Fruit fly (Drosophila melanogaster): ENCODE measurements around the gene Lectin-galC1.

Lectin-galC1 gene

DNA sequence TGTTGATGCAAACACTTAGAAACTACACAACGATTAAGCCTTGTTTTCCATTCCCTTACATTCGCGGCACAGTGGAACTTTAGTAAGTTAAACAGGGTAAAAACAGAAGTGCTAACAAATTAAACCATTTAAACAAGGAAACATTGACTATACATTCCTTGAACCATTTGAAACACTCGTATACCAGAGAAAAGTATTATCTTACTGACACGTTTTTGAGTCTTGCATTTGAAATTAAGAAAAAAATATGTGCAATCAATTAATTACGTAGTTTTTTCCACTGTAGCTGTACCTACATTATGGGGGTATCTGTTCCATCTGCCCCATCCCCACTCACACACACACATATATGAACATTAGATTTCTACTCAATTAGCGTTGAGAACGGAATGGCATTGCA, 16.0 kb downstream of the Lectin-galC1 start (continued):
- no peak for TF ChIP-seq Elba2 (GFP tag; optimal IDR thresholded peaks at IDR 0.05)
- no peak for TF ChIP-seq peb (GFP tag; IDR thresholded peaks at IDR 0.05)
- no peak for TF ChIP-seq odd (GFP tag; optimal IDR thresholded peaks at IDR 0.05)
- TF ChIP-seq Tbp (GFP tag; optimal IDR thresholded peaks at IDR 0.05): no peak
- no peak for TF ChIP-seq disco-r (GFP tag; optimal IDR thresholded peaks at IDR 0.05)
- no peak for TF ChIP-seq Vsx1 (GFP tag; optimal IDR thresholded peaks at IDR 0.05)
- TF ChIP-seq Ssrp (tag; optimal IDR thresholded peaks at IDR 0.05): no peak
- TF ChIP-seq mam (GFP tag; optimal IDR thresholded peaks at IDR 0.05): no peak
- no peak for TF ChIP-seq CG12769 (tag; optimal IDR thresholded peaks at IDR 0.05)
- no peak for TF ChIP-seq CG5953 (GFP tag; IDR thresholded peaks at IDR 0.05)
- no peak for TF ChIP-seq CG11085 (GFP tag; IDR thresholded peaks at IDR 0.05)
- no peak for TF ChIP-seq vfl (GFP tag; optimal IDR thresholded peaks at IDR 0.05)
- peak; percentile 4 for TF ChIP-seq Sox100B (GFP tag; optimal IDR thresholded peaks at IDR 0.05)
- peak; percentile 10 for TF ChIP-seq Meics (GFP tag; optimal IDR thresholded peaks at IDR 0.05)
- TF ChIP-seq Ptx1 (GFP tag; IDR thresholded peaks at IDR 0.05): no peak
- no peak for TF ChIP-seq ab (GFP tag; optimal IDR thresholded peaks at IDR 0.05)
- no peak for TF ChIP-seq fd64A (GFP tag; optimal IDR thresholded peaks at IDR 0.05)
- no peak for TF ChIP-seq CG10366 (GFP tag; IDR thresholded peaks at IDR 0.05)
- no peak for TF ChIP-seq crp (GFP tag; optimal IDR thresholded peaks at IDR 0.05)
- no peak for TF ChIP-seq CG7556 (GFP tag; optimal IDR thresholded peaks at IDR 0.05)
- no peak for TF ChIP-seq bab2 (GFP tag; optimal IDR thresholded peaks at IDR 0.05)
- TF ChIP-seq CG10209 (GFP tag; optimal IDR thresholded peaks at IDR 0.05): no peak
- no peak for TF ChIP-seq Awh (GFP tag; IDR thresholded peaks at IDR 0.05)
- TF ChIP-seq eyg (GFP tag; optimal IDR thresholded peaks at IDR 0.05): no peak
- no peak for TF ChIP-seq CG4424 (GFP tag; optimal IDR thresholded peaks at IDR 0.05)
- no peak for TF ChIP-seq CG11247 (GFP tag; IDR thresholded peaks at IDR 0.05)
- no peak for TF ChIP-seq croc (GFP tag; conservative IDR thresholded peaks at IDR 0.05)
- TF ChIP-seq CG12104 (GFP tag; optimal IDR thresholded peaks at IDR 0.05): no peak
- TF ChIP-seq CG18262 (tag; optimal IDR thresholded peaks at IDR 0.05): peak; percentile 5
- no peak for TF ChIP-seq CG17328 (GFP tag; IDR thresholded peaks at IDR 0.05)
- peak; percentile 53 for TF ChIP-seq gem (tag; optimal IDR thresholded peaks at IDR 0.05)
- no peak for TF ChIP-seq D19B (GFP tag; optimal IDR thresholded peaks at IDR 0.05)
- no peak for TF ChIP-seq ATbp (GFP tag; optimal IDR thresholded peaks at IDR 0.05)
- no peak for TF ChIP-seq Kr (GFP tag; optimal IDR thresholded peaks at IDR 0.05)
- no peak for TF ChIP-seq CG10147 (GFP tag; optimal IDR thresholded peaks at IDR 0.05)
- TF ChIP-seq Adf1 (GFP tag; IDR thresholded peaks at IDR 0.05): no peak
- TF ChIP-seq h (optimal IDR thresholded peaks at IDR 0.05): no peak
- no peak for TF ChIP-seq pita (GFP tag; optimal IDR thresholded peaks at IDR 0.05)
- TF ChIP-seq Dad (GFP tag; optimal IDR thresholded peaks at IDR 0.05): no peak
- no peak for TF ChIP-seq CG6689 (GFP tag; IDR thresholded peaks at IDR 0.05)
- TF ChIP-seq NfI (GFP tag; optimal IDR thresholded peaks at IDR 0.05): peak; percentile 7
- no peak for TF ChIP-seq stwl (tag; optimal IDR thresholded peaks at IDR 0.05)
- TF ChIP-seq ssp (GFP tag; IDR thresholded peaks at IDR 0.05): no peak
- no peak for TF ChIP-seq CG33557 (GFP tag; optimal IDR thresholded peaks at IDR 0.05)
- TF ChIP-seq CG17612 (GFP tag; IDR thresholded peaks at IDR 0.05): no peak
- TF ChIP-seq Dp (GFP tag; optimal IDR thresholded peaks at IDR 0.05): no peak
- peak; percentile 8 for TF ChIP-seq Fer3 (tag; optimal IDR thresholded peaks at IDR 0.05)
- peak; percentile 75 for TF ChIP-seq row (GFP tag; IDR thresholded peaks at IDR 0.05)
- TF ChIP-seq toy (GFP tag; IDR thresholded peaks at IDR 0.05): no peak
- no peak for TF ChIP-seq dati (GFP tag; IDR thresholded peaks at IDR 0.05)
- no peak for TF ChIP-seq repo (GFP tag; optimal IDR thresholded peaks at IDR 0.05)
- TF ChIP-seq kay (GFP tag; optimal IDR thresholded peaks at IDR 0.05): no peak
- TF ChIP-seq lilli (GFP tag; optimal IDR thresholded peaks at IDR 0.05): no peak

Measured in whole organism, embryonic.